Fruit fly (Drosophila melanogaster): Measurements from ENCODE around the gene CG10011.

- no peak for TF ChIP-seq Dfd (GFP tag; optimal IDR thresholded peaks at IDR 0.05)
- TF ChIP-seq usp (GFP tag; optimal IDR thresholded peaks at IDR 0.05), result no peak
- TF ChIP-seq psq (GFP tag; optimal IDR thresholded peaks at IDR 0.05), result no peak
- no peak for TF ChIP-seq Rel (GFP tag; optimal IDR thresholded peaks at IDR 0.05)
- no peak for TF ChIP-seq Rel (tag; optimal IDR thresholded peaks at IDR 0.05)
- no peak for TF ChIP-seq OdsH (GFP tag; optimal IDR thresholded peaks at IDR 0.05)
- no peak for TF ChIP-seq HLH106 (tag; optimal IDR thresholded peaks at IDR 0.05)
- TF ChIP-seq Hnf4 (GFP tag; optimal IDR thresholded peaks at IDR 0.05), result no peak
- no peak for TF ChIP-seq dmrt93B (GFP tag; optimal IDR thresholded peaks at IDR 0.05)
- TF ChIP-seq Hr83 (GFP tag; optimal IDR thresholded peaks at IDR 0.05; ENCODE audit: poor library complexity, severe bottlenecking), result peak; percentile 56
- no peak for TF ChIP-seq Mio (GFP tag; optimal IDR thresholded peaks at IDR 0.05)
- no peak for TF ChIP-seq brk (GFP tag; optimal IDR thresholded peaks at IDR 0.05)
- no peak for TF ChIP-seq pan (optimal IDR thresholded peaks at IDR 0.05)
- no peak for TF ChIP-seq Jra (GFP tag; optimal IDR thresholded peaks at IDR 0.05)
Measured at dm6 chr3R:28605835-28606234, 29.1 kb downstream of the CG10011 start, which contains the start of gene CG9986.
